Worm (Caenorhabditis elegans) whole organism, L4/young adult: Measurements from ENCODE around the gene toca-1.

Experiments used
- W03F9.2 ChIP-seq: fragments of 150-350 bp; optimal IDR thresholded peaks from 2 replicates; lab custom pipeline; 2014; ENCODE audit warnings: missing biosample characterization, missing genetic modification characterization
- dao-5 ChIP-seq: sonication (generic microtip); optimal IDR thresholded peaks from 2 replicates; lab custom pipeline; 2016; ENCODE audit warnings: missing genotype, missing genetic modification characterization, moderate library complexity, missing compliant biosample characterization
- him-1 ChIP-seq: sonication (generic microtip); optimal IDR thresholded peaks from 2 replicates; lab custom pipeline; 2016; ENCODE audit warnings: missing genotype, missing genetic modification reagents, missing genetic modification characterization, missing compliant biosample characterization

- TF ChIP-seq dao-5 (tag; lab: Kevin White, UChicago) (no peak), W03F9.2 (tag; lab: Kevin White, UChicago) (no peak), him-1 (no peak)
Measured at ce11 chrX:1556917-1557316, 35.6 kb upstream of the toca-1 start.
